Worm (Caenorhabditis elegans) whole organism, young adult: ENCODE results near the gene clc-1.
A peak's percentile ranks its signal among the peaks of the same experiment; 100 is the strongest.

Experiments used
- K11D2.4 ChIP-seq: fragments of 200-800 bp; sonication (Bioruptor generic); IDR thresholded peaks from 2 replicates; pipeline ENCODE4 v1.3.6; 2022; ENCODE audit warnings: missing genetic modification reagents, missing genetic modification characterization, missing compliant biosample characterization
- atf-7 ChIP-seq: sonication (generic microtip); optimal IDR thresholded peaks from 2 replicates; lab custom pipeline; 2017; ENCODE audit warnings: mild to moderate bottlenecking, missing genetic modification characterization, missing compliant biosample characterization
- gei-17 ChIP-seq: fragments of 200-800 bp; sonication (Bioruptor generic); optimal IDR thresholded peaks from 2 replicates; lab custom pipeline; 2018; ENCODE audit warnings: mild to moderate bottlenecking, missing genetic modification characterization, missing compliant biosample characterization
- him-1 ChIP-seq: sonication (generic microtip); optimal IDR thresholded peaks from 2 replicates; lab custom pipeline; 2016; ENCODE audit warnings: missing genotype, missing genetic modification reagents, missing genetic modification characterization, missing compliant biosample characterization
- let-607 ChIP-seq, 2 experiments: fragments of 200-800 bp in 1 of 2; sonication (Bioruptor generic) in 1 of 2; sonication (generic microtip) in 1 of 2; optimal IDR thresholded peaks; 2 replicates each; lab custom pipeline; 2016 to 2018; ENCODE audit warnings: mild to moderate bottlenecking in 2 of 2, missing compliant biosample characterization in 2 of 2, missing genetic modification characterization in 2 of 2, moderate library complexity in 2 of 2, missing genotype in 1 of 2
- lin-26 ChIP-seq: fragments of 200-800 bp; sonication (Bioruptor generic); IDR thresholded peaks from 2 replicates; pipeline ENCODE4 v1.3.6; 2022; ENCODE audit warnings: missing genetic modification reagents, missing genetic modification characterization, missing compliant biosample characterization
- mxl-1 ChIP-seq: sonication (generic microtip); optimal IDR thresholded peaks from 2 replicates; lab custom pipeline; 2016; ENCODE audit warnings: missing genetic modification characterization, missing compliant biosample characterization
- snpc-1.3 ChIP-seq: sonication (generic microtip); optimal IDR thresholded peaks from 2 replicates; lab custom pipeline; 2017; ENCODE audit warnings: missing genetic modification characterization, mild to moderate bottlenecking, missing compliant biosample characterization, antibody characterized with exemption, moderate library complexity, missing genotype, missing genetic modification reagents; ENCODE audit not compliant: insufficient read depth
- ztf-3 ChIP-seq: fragments of 200-800 bp; sonication (Bioruptor generic); optimal IDR thresholded peaks from 2 replicates; lab custom pipeline; 2018; ENCODE audit warnings: mild to moderate bottlenecking, missing genetic modification characterization, missing compliant biosample characterization

DNA sequence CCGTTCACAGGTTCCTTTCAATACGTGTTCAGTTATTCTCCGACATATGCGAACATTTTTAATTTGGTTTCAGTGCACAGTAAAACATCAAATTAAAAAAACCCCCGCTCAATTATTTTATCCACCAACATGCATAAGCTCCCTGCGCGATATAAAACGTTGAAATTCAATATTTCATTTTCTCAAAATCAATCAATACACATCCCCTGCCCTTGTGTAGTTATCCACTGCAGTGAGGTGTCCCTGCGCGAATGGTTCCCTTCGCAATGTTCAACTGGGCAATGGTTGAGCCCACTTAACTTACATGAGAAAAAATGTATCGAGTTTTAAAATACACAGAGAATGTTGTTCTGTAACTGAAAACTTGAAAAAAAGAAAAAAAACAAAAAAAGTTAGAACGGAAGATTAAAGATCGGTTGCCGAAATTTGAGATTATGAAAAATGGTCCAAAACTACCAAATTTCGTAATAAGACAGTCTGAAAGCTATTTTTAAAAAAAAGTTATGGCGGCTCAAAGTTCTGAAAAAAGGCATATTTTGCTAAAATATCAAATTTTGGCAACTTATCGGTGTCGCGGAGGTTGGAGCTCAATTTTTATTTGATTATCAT is 46.8 kb downstream of the clc-1 start:
- TF ChIP-seq gei-17 (GFP tag; lab: Kevin White, UChicago) (peak; percentile 99), him-1 (peak; percentile 7), atf-7 (tag; lab: Kevin White, UChicago) (peak; percentile 99), K11D2.4 (peak; percentile 100), let-607 (tag; optimal IDR thresholded peaks at IDR 0.05; lab: Kevin White, UChicago) (peak; percentile 61 to 96), ztf-3 (peak; percentile 98), lin-26 (GFP tag; lab: Robert Waterston, UW) (peak; percentile 89), snpc-1.3 (tag; lab: Kevin White, UChicago) (peak; percentile 35), mxl-1 (tag; lab: Kevin White, UChicago) (peak; percentile 83)
